Worm (Caenorhabditis elegans): ENCODE measurements around the gene C28H8.3.
A peak's percentile ranks its signal among the peaks of the same experiment; 100 is the strongest.

C28H8.3 gene

ce11 chrIII:5943368-5944180 is 35.1 kb downstream of the C28H8.3 start (continued):
- TF ChIP-seq unc-62 (GFP tag; optimal IDR thresholded peaks at IDR 0.05 in 1 of 2) (peak in 1 of 2 experiments; percentile 90), unc-62 (tag; optimal IDR thresholded peaks at IDR 0.05) (no peak), dve-1 (tag; optimal IDR thresholded peaks at IDR 0.05; ENCODE audit: insufficient read depth) (peak; percentile 82), dpl-1 (GFP tag; optimal IDR thresholded peaks at IDR 0.05) (peak; percentile 2), nhr-10 (tag; optimal IDR thresholded peaks at IDR 0.05) (peak; percentile 79), ceh-20 (GFP tag; IDR thresholded peaks at IDR 0.05) (peak; percentile 8; the same call in 1 of the 2 replicates), snpc-1.2 (GFP tag; IDR thresholded peaks at IDR 0.05) (no peak), F10B5.3 (tag; optimal IDR thresholded peaks at IDR 0.05) (peak; percentile 66), lin-39 (tag; optimal IDR thresholded peaks at IDR 0.05) (no peak), nhr-25 (tag; optimal IDR thresholded peaks at IDR 0.05; ENCODE audit: borderline replicate concordance, insufficient read depth) (no peak), rbr-2 (tag; optimal IDR thresholded peaks at IDR 0.05) (peak; percentile 44), F49E8.2 (tag; optimal IDR thresholded peaks at IDR 0.05; ENCODE audit: borderline replicate concordance) (peak; percentile 14), gei-8 (GFP tag; optimal IDR thresholded peaks at IDR 0.05) (peak; percentile 25), R02D3.7 (tag; optimal IDR thresholded peaks at IDR 0.05) (no peak), tag-97 (GFP tag; IDR thresholded peaks at IDR 0.05) (no peak), hlh-11 (tag; optimal IDR thresholded peaks at IDR 0.05) (peak; percentile 61), lim-7 (GFP tag; IDR thresholded peaks at IDR 0.05) (peak; percentile 66), T26A8.4 (GFP tag; IDR thresholded peaks at IDR 0.05) (peak; percentile 91), mdl-1 (tag; optimal IDR thresholded peaks at IDR 0.05) (peak in 1 of 2 experiments; percentile 20), mes-2 (tag; optimal IDR thresholded peaks at IDR 0.05; ENCODE audit: poor library complexity, severe bottlenecking) (peak; percentile 64), nhr-6 (tag; optimal IDR thresholded peaks at IDR 0.05) (no peak), D1046.2 (GFP tag; IDR thresholded peaks at IDR 0.05) (no peak), sdz-12 (GFP tag; optimal IDR thresholded peaks at IDR 0.05) (no peak), ztf-7 (tag; optimal IDR thresholded peaks at IDR 0.05) (no peak), dmd-8 (GFP tag; IDR thresholded peaks at IDR 0.05) (no peak), dmd-6 (GFP tag; IDR thresholded peaks at IDR 0.05) (peak; percentile 55), fos-1 (tag; optimal IDR thresholded peaks at IDR 0.05) (no peak), nhr-77 (tag; optimal IDR thresholded peaks at IDR 0.05) (peak; percentile 96), spr-3 (GFP tag; optimal IDR thresholded peaks at IDR 0.05) (no peak), zip-2 (tag; optimal IDR thresholded peaks at IDR 0.05) (peak; percentile 80), F37D6.2 (tag; optimal IDR thresholded peaks at IDR 0.05) (no peak), ceh-28 (tag; optimal IDR thresholded peaks at IDR 0.05) (no peak), nhr-48 (tag; optimal IDR thresholded peaks at IDR 0.05) (peak; percentile 11), madf-9 (GFP tag; conservative IDR thresholded peaks at IDR 0.05) (no peak; the same call in 1 of the 2 replicates), pha-4 (GFP tag; IDR thresholded peaks at IDR 0.05) (peak; percentile 48; the same call in 1 of the 2 replicates), pha-4 (tag; optimal IDR thresholded peaks at IDR 0.05) (peak; percentile 31), F26F4.8 (GFP tag; conservative IDR thresholded peaks at IDR 0.05) (no peak), nhr-11 (tag; optimal IDR thresholded peaks at IDR 0.05) (no peak), T20F7.1 (GFP tag; optimal IDR thresholded peaks at IDR 0.05) (peak; percentile 79), lin-29 (GFP tag; IDR thresholded peaks at IDR 0.05) (no peak), dmd-9 (GFP tag; IDR thresholded peaks at IDR 0.05) (peak; percentile 59; the same call in 1 of the 2 replicates), ceh-62 (tag; optimal IDR thresholded peaks at IDR 0.05) (no peak), nhr-102 (tag; optimal IDR thresholded peaks at IDR 0.05) (peak; percentile 91), ZK337.2 (GFP tag; IDR thresholded peaks at IDR 0.05) (peak; percentile 13; the same call in 1 of the 2 replicates), nhr-237 (tag; optimal IDR thresholded peaks at IDR 0.05) (no peak), jun-1 (tag; optimal IDR thresholded peaks at IDR 0.05) (peak; percentile 9), ceh-82 (tag; optimal IDR thresholded peaks at IDR 0.05) (no peak), tra-1 (GFP tag; IDR thresholded peaks at IDR 0.05) (no peak), aha-1 (tag) (peak; percentile 87), attf-4 (tag; optimal IDR thresholded peaks at IDR 0.05) (peak; percentile 46)

All from whole organism, L4 larva.